Fruit fly (Drosophila melanogaster) whole organism, embryonic: Measurements from ENCODE around the gene WDR79.

Source experiments
- Adf1 ChIP-seq: fragments of 200-800 bp; sonication (Bioruptor generic); IDR thresholded peaks from 2 replicates; pipeline ENCODE4 v1.3.6; 2022; ENCODE audit warnings: missing biosample characterization, missing genetic modification characterization
- B-H1 ChIP-seq: fragments of 200-800 bp; sonication (Bioruptor generic); IDR thresholded peaks from 3 replicates; pipeline ENCODE4 v1.3.6; 2022; ENCODE audit warnings: missing biosample characterization, missing genetic modification characterization
- CG10209 ChIP-seq: fragments of 200-800 bp; sonication (Bioruptor generic); optimal IDR thresholded peaks from 3 replicates; lab custom pipeline; 2017; ENCODE audit warnings: missing biosample characterization, mild to moderate bottlenecking, missing genetic modification characterization, missing genetic modification reagents
- CG15011 ChIP-seq: fragments of 200-800 bp; sonication (Bioruptor generic); optimal IDR thresholded peaks from 3 replicates; lab custom pipeline; 2018; ENCODE audit warnings: missing biosample characterization, mild to moderate bottlenecking, missing genetic modification characterization
- CG17361 ChIP-seq: fragments of 200-800 bp; sonication (Bioruptor generic); IDR thresholded peaks from 3 replicates; pipeline ENCODE4 v1.3.6; 2022; ENCODE audit warnings: missing biosample characterization, missing genetic modification characterization
- CG18764 ChIP-seq: fragments of 200-800 bp; sonication (Bioruptor generic); optimal IDR thresholded peaks from 3 replicates; lab custom pipeline; 2016; ENCODE audit warnings: missing biosample characterization, missing genetic modification characterization
- CG2202 ChIP-seq: fragments of 200-800 bp; sonication (Bioruptor generic); optimal IDR thresholded peaks from 2 replicates; lab custom pipeline; 2018; ENCODE audit warnings: missing biosample characterization, mild to moderate bottlenecking, missing genetic modification characterization
- CG2678 ChIP-seq: fragments of 200-800 bp; sonication (Bioruptor generic); optimal IDR thresholded peaks from 3 replicates; lab custom pipeline; 2019; ENCODE audit warnings: missing biosample characterization, mild to moderate bottlenecking, missing genetic modification characterization, moderate library complexity
- CG2875 ChIP-seq: fragments of 200-800 bp; sonication (Bioruptor generic); optimal IDR thresholded peaks from 2 replicates; lab custom pipeline; 2017; ENCODE audit warnings: missing biosample characterization, mild to moderate bottlenecking, missing genetic modification characterization, missing genetic modification reagents
- CG3281 ChIP-seq: fragments of 200-800 bp; sonication (Bioruptor generic); optimal IDR thresholded peaks from 3 replicates; lab custom pipeline; 2017; ENCODE audit warnings: missing biosample characterization, mild to moderate bottlenecking, missing genetic modification characterization
- CG4360 ChIP-seq: fragments of 200-800 bp; sonication (Bioruptor generic); IDR thresholded peaks from 2 replicates; pipeline ENCODE4 v1.3.6; 2022; ENCODE audit warnings: missing biosample characterization, missing genetic modification characterization
- CG4404 ChIP-seq: fragments of 200-800 bp; sonication (Bioruptor generic); IDR thresholded peaks from 2 replicates; pipeline ENCODE4 v1.3.6; 2022; ENCODE audit warnings: missing biosample characterization, missing genetic modification characterization
- CG7745 ChIP-seq: fragments of 200-800 bp; sonication (Bioruptor generic); optimal IDR thresholded peaks from 2 replicates; lab custom pipeline; 2018; ENCODE audit warnings: missing biosample characterization, mild to moderate bottlenecking, missing genetic modification characterization, moderate library complexity
- CG7839 ChIP-seq: fragments of 200-800 bp; sonication (Bioruptor generic); optimal IDR thresholded peaks from 3 replicates; lab custom pipeline; 2018; ENCODE audit warnings: missing biosample characterization, mild to moderate bottlenecking, missing genetic modification characterization, moderate library complexity
- CG9437 ChIP-seq: fragments of 200-800 bp; sonication (Bioruptor generic); optimal IDR thresholded peaks from 2 replicates; lab custom pipeline; 2018; ENCODE audit warnings: missing biosample characterization, mild to moderate bottlenecking, missing genetic modification characterization
- CkIIα-i1 ChIP-seq: fragments of 200-800 bp; sonication (Bioruptor generic); IDR thresholded peaks from 2 replicates; pipeline ENCODE4 v1.3.6; 2022; ENCODE audit warnings: missing biosample characterization, missing genetic modification characterization
- HLH3B ChIP-seq: fragments of 200-800 bp; sonication (Bioruptor generic); IDR thresholded peaks from 2 replicates; pipeline ENCODE4 v1.3.6; 2022; ENCODE audit warnings: missing biosample characterization, missing genetic modification characterization
- HLH54F ChIP-seq: fragments of 200-800 bp; sonication (Bioruptor generic); optimal IDR thresholded peaks from 3 replicates; lab custom pipeline; 2016; ENCODE audit warnings: missing biosample characterization, missing genetic modification characterization
- Lhr ChIP-seq: fragments of 200-800 bp; sonication (Bioruptor generic); optimal IDR thresholded peaks from 3 replicates; lab custom pipeline; 2017; ENCODE audit warnings: mild to moderate bottlenecking, missing biosample characterization, missing genetic modification reagents, missing genetic modification characterization
- MBD-R2 ChIP-seq: fragments of 200-800 bp; sonication (Bioruptor generic); IDR thresholded peaks from 2 replicates; pipeline ENCODE4 v1.3.6; 2022; ENCODE audit warnings: missing biosample characterization, missing genetic modification characterization
- Nf-YC ChIP-seq: fragments of 200-800 bp; optimal IDR thresholded peaks from 3 replicates; lab custom pipeline; 2019; ENCODE audit warnings: missing biosample characterization, mild to moderate bottlenecking, missing genetic modification characterization, moderate library complexity
- Pdp1 ChIP-seq, 2 experiments: fragments of 200-800 bp; sonication (Bioruptor generic); optimal IDR thresholded peaks; 3 replicates each; lab custom pipeline; 2016; ENCODE audit warnings: missing biosample characterization in 2 of 2, missing genetic modification characterization in 2 of 2, mild to moderate bottlenecking in 1 of 2, moderate library complexity in 1 of 2
- Ravus ChIP-seq: fragments of 200-800 bp; sonication (Bioruptor generic); IDR thresholded peaks from 2 replicates; pipeline ENCODE4 v1.3.6; 2022; ENCODE audit warnings: missing biosample characterization, missing genetic modification characterization
- Sox100B ChIP-seq: fragments of 200-800 bp; sonication (Bioruptor generic); optimal IDR thresholded peaks from 3 replicates; lab custom pipeline; 2018; ENCODE audit warnings: missing biosample characterization, mild to moderate bottlenecking, missing genetic modification characterization
- Trl ChIP-seq, 3 experiments: fragments of >200 bp in 2 of 3; fragments of 200-800 bp in 1 of 3; sonication (Bioruptor generic) in 1 of 3; optimal IDR thresholded peaks; 2 replicates in 1 of 3; 3 replicates in 2 of 3; lab custom pipeline; 2016 to 2017; ENCODE audit warnings: missing biosample characterization in 1 of 3, missing genetic modification characterization in 1 of 3
- abd-A ChIP-seq: fragments of 200-800 bp; sonication (Bioruptor generic); optimal IDR thresholded peaks from 3 replicates; lab custom pipeline; 2019; ENCODE audit warnings: missing biosample characterization, mild to moderate bottlenecking, missing genetic modification characterization, moderate library complexity
- aop ChIP-seq: fragments of 200-800 bp; sonication (Bioruptor generic); IDR thresholded peaks from 2 replicates; pipeline ENCODE4 v1.3.6; 2022; ENCODE audit warnings: missing biosample characterization, missing genetic modification characterization
- ara ChIP-seq: fragments of 200-800 bp; sonication (Bioruptor generic); IDR thresholded peaks from 2 replicates; pipeline ENCODE4 v1.3.6; 2022; ENCODE audit warnings: missing biosample characterization, missing genetic modification characterization
- dimm ChIP-seq: fragments of 200-800 bp; sonication (Bioruptor generic); IDR thresholded peaks from 2 replicates; pipeline ENCODE4 v1.3.6; 2022; ENCODE audit warnings: missing biosample characterization, missing genetic modification characterization
- dpn ChIP-seq, 2 experiments: fragments of 200-800 bp; sonication (Bioruptor generic); optimal IDR thresholded peaks; 3 replicates each; lab custom pipeline; 2016; ENCODE audit warnings: missing biosample characterization in 2 of 2, missing genetic modification characterization in 2 of 2
- ftz-f1 ChIP-seq: fragments of 200-800 bp; sonication (Bioruptor generic); optimal IDR thresholded peaks from 2 replicates; lab custom pipeline; 2016; ENCODE audit warnings: missing biosample characterization, missing genetic modification characterization
- fu2 ChIP-seq: fragments of 200-800 bp; sonication (Bioruptor generic); optimal IDR thresholded peaks from 2 replicates; lab custom pipeline; 2016; ENCODE audit warnings: missing biosample characterization, missing genetic modification characterization
- gcm ChIP-seq: fragments of 200-800 bp; sonication (Bioruptor generic); optimal IDR thresholded peaks from 2 replicates; lab custom pipeline; 2019; ENCODE audit warnings: missing biosample characterization, mild to moderate bottlenecking, missing genetic modification characterization, moderate library complexity
- gcm2 ChIP-seq: fragments of 200-800 bp; sonication (Bioruptor generic); optimal IDR thresholded peaks from 2 replicates; lab custom pipeline; 2016; ENCODE audit warnings: missing biosample characterization, missing genetic modification characterization
- gsb-n ChIP-seq: fragments of 200-800 bp; sonication (Bioruptor generic); optimal IDR thresholded peaks from 3 replicates; lab custom pipeline; 2018; ENCODE audit warnings: missing biosample characterization, mild to moderate bottlenecking, missing genetic modification characterization
- ham ChIP-seq: fragments of 200-800 bp; sonication (Bioruptor generic); IDR thresholded peaks from 2 replicates; pipeline ENCODE4 v1.3.6; 2022; ENCODE audit warnings: missing biosample characterization, missing genetic modification characterization
- hth ChIP-seq: fragments of >200 bp; optimal IDR thresholded peaks from 2 replicates; lab custom pipeline; 2017; ENCODE audit warnings: inconsistent platforms
- kni ChIP-seq: fragments of 200-800 bp; sonication (Bioruptor generic); optimal IDR thresholded peaks from 3 replicates; lab custom pipeline; 2017; ENCODE audit warnings: mild to moderate bottlenecking, missing biosample characterization, missing genetic modification reagents, missing genetic modification characterization
- nerfin-1 ChIP-seq: fragments of 200-800 bp; sonication (Bioruptor generic); optimal IDR thresholded peaks from 3 replicates; lab custom pipeline; 2019; ENCODE audit warnings: missing biosample characterization, mild to moderate bottlenecking, missing genetic modification characterization, moderate library complexity
- pfk ChIP-seq: fragments of 200-800 bp; sonication (Bioruptor generic); optimal IDR thresholded peaks from 2 replicates; lab custom pipeline; 2018; ENCODE audit warnings: missing biosample characterization, mild to moderate bottlenecking, missing genetic modification characterization, moderate library complexity
- pros ChIP-seq: fragments of 200-800 bp; sonication (Bioruptor generic); optimal IDR thresholded peaks from 3 replicates; lab custom pipeline; 2019; ENCODE audit warnings: missing biosample characterization, mild to moderate bottlenecking, missing genetic modification characterization, moderate library complexity
- rib ChIP-seq: fragments of 200-800 bp; sonication (Bioruptor generic); IDR thresholded peaks from 2 replicates; pipeline ENCODE4 v1.3.6; 2022; ENCODE audit warnings: missing biosample characterization, missing genetic modification characterization
- sc ChIP-seq, 3 experiments: fragments of >200 bp in 2 of 3; fragments of 200-800 bp in 1 of 3; sonication (Bioruptor generic) in 1 of 3; optimal IDR thresholded peaks; 2 replicates in 2 of 3; 3 replicates in 1 of 3; lab custom pipeline; 2017; ENCODE audit warnings: mild to moderate bottlenecking in 1 of 3, missing biosample characterization in 1 of 3, missing genetic modification characterization in 1 of 3, missing genetic modification reagents in 1 of 3
- sens-2 ChIP-seq: fragments of 200-800 bp; sonication (Bioruptor generic); IDR thresholded peaks from 2 replicates; pipeline ENCODE4 v1.3.6; 2022; ENCODE audit warnings: missing biosample characterization, missing genetic modification characterization
- seq ChIP-seq: fragments of 200-800 bp; sonication (Bioruptor generic); IDR thresholded peaks from 2 replicates; pipeline ENCODE4 v1.3.6; 2022; ENCODE audit warnings: missing biosample characterization, missing genetic modification characterization
- slp2 ChIP-seq: fragments of 200-800 bp; sonication (Bioruptor generic); optimal IDR thresholded peaks from 2 replicates; lab custom pipeline; 2016; ENCODE audit warnings: missing biosample characterization, missing genetic modification characterization
- stc ChIP-seq: fragments of 200-800 bp; sonication (Bioruptor generic); IDR thresholded peaks from 2 replicates; pipeline ENCODE4 v1.3.6; 2022; ENCODE audit warnings: missing biosample characterization, missing genetic modification characterization
- tup ChIP-seq: fragments of 200-800 bp; sonication (Bioruptor generic); optimal IDR thresholded peaks from 2 replicates; lab custom pipeline; 2016; ENCODE audit warnings: missing biosample characterization, mild to moderate bottlenecking, missing genetic modification characterization, moderate library complexity

Gene WDR79

DNA sequence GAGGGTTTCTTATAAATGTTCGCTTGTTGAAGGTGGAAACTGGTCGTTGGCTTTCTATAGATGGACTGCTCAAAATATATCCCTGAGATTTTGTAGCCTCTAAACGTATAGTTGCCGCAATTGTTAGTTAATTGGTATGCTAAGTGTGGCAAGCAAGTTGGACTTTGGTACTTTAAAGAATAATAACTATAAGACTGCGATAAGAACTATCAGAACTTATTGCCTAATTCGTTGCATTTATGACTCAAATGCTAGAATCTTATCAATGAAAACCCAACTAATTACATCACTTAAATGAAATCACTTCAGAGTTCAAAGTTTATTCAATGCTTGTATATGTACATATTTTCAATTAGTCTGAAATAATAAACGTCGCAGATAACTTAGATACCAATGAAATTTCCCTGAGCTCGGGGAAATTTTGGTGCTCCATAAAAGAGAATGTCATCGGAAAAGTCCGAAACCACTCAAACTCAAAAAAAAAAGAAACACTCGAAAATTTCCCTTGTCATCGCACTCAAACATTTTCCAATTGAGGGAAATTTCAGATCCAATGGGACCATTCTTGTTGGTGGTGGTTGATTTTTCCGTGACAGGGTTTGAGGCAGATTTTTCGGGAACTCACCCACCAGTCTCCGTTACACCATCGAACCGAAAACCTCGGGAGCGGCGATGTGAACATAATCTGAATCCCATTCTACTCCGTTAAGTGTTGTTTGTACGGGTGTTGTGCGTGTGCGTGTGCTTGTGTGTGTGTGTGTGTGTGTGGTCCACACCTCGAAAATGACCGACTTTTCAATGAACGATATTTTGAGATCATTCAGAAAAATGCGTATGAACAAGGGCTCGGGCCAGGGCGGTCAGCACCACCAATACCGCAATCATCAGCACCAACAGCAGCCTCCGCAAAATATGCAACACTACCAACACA lies 36.5 kb downstream of the WDR79 start, which contains the start of gene CG45075:
CG45075 (plus strand) TSS at position 627 of the 931 bp plus-strand sequence.
- TF ChIP-seq HLH3B (no peak; the same call in 1 of the 2 replicates), abd-A (peak; percentile 1), CG3281 (GFP tag; lab: Kevin White, UChicago) (no peak), CG18764 (GFP tag; lab: Kevin White, UChicago) (no peak), gsb-n (tag; lab: Kevin White, UChicago) (peak; percentile 36), B-H1 (GFP tag; lab: Robert Waterston, UW) (no peak), CG10209 (GFP tag; lab: Kevin White, UChicago) (no peak), fu2 (GFP tag; lab: Kevin White, UChicago) (no peak), pfk (GFP tag; lab: Kevin White, UChicago) (no peak), gcm (GFP tag; lab: Kevin White, UChicago) (peak; percentile 60), aop (GFP tag; lab: Robert Waterston, UW) (no peak), ara (GFP tag; lab: Robert Waterston, UW) (peak; percentile 19; the same call in 1 of the 2 replicates), CG9437 (GFP tag; lab: Kevin White, UChicago) (no peak), CkIIα-i1 (GFP tag; lab: Robert Waterston, UW) (no peak), seq (GFP tag; lab: Robert Waterston, UW) (0 out of 2 replicates have a peak, but pooled peaks have one; percentile 25), stc (GFP tag; lab: Robert Waterston, UW) (no peak), MBD-R2 (GFP tag; lab: Robert Waterston, UW) (no peak), hth (lab: Kevin White, UChicago) (no peak), CG7839 (no peak), Trl (optimal IDR thresholded peaks at IDR 0.05; lab: Kevin White, UChicago) (no peak), Trl (GFP tag; optimal IDR thresholded peaks at IDR 0.05; lab: Kevin White, UChicago) (no peak), pros (GFP tag; lab: Kevin White, UChicago) (peak; percentile 41), slp2 (no peak), CG4404 (no peak), Sox100B (GFP tag; lab: Kevin White, UChicago) (no peak), Adf1 (GFP tag; lab: Robert Waterston, UW) (no peak), gcm2 (no peak), tup (GFP tag; lab: Kevin White, UChicago) (no peak), Lhr (GFP tag; lab: Kevin White, UChicago) (no peak), sens-2 (GFP tag; lab: Robert Waterston, UW) (peak; percentile 49; the same call in 1 of the 2 replicates), CG2875 (GFP tag; lab: Kevin White, UChicago) (no peak), CG17361 (no peak), sc (optimal IDR thresholded peaks at IDR 0.05; lab: Kevin White, UChicago) (no peak), sc (GFP tag; optimal IDR thresholded peaks at IDR 0.05; lab: Kevin White, UChicago) (no peak), nerfin-1 (tag; lab: Kevin White, UChicago) (peak; percentile 38), ftz-f1 (no peak), CG15011 (GFP tag; lab: Kevin White, UChicago) (no peak), CG4360 (GFP tag; lab: Robert Waterston, UW) (no peak), CG7745 (tag; lab: Kevin White, UChicago) (peak; percentile 32), dimm (GFP tag; lab: Robert Waterston, UW) (no peak), CG2202 (tag; lab: Kevin White, UChicago) (peak; percentile 35), dpn (GFP tag; optimal IDR thresholded peaks at IDR 0.05; lab: Kevin White, UChicago) (no peak), kni (GFP tag; lab: Kevin White, UChicago) (peak; percentile 36), ham (GFP tag; lab: Robert Waterston, UW) (no peak), Ravus (GFP tag; lab: Robert Waterston, UW) (no peak), HLH54F (GFP tag; lab: Kevin White, UChicago) (no peak), Nf-YC (tag; lab: Kevin White, UChicago) (no peak), rib (GFP tag; lab: Robert Waterston, UW) (no peak), CG2678 (tag; lab: Kevin White, UChicago) (no peak), Pdp1 (GFP tag; optimal IDR thresholded peaks at IDR 0.05; lab: Kevin White, UChicago) (peak in 1 of 2 experiments; percentile 37)
